Fruit fly (Drosophila melanogaster) Kc167 (cell line): ENCODE results near the gene bcn92.

Experiments
- Myc ChIP-seq: fragments of >200 bp; optimal IDR thresholded peaks from 2 replicates; lab custom pipeline; 2017; ENCODE audit warnings: missing external identifiers
- Sin3A ChIP-seq: fragments of >200 bp; optimal IDR thresholded peaks from 2 replicates; lab custom pipeline; 2018; ENCODE audit warnings: missing external identifiers
- h ChIP-seq: fragments of >200 bp; optimal IDR thresholded peaks from 3 replicates; lab custom pipeline; 2018; ENCODE audit warnings: missing external identifiers
- insv ChIP-seq: fragments of >200 bp; optimal IDR thresholded peaks from 3 replicates; lab custom pipeline; 2018; ENCODE audit warnings: missing external identifiers
- psq ChIP-seq: fragments of >200 bp; optimal IDR thresholded peaks from 2 replicates; lab custom pipeline; 2017; ENCODE audit warnings: missing external identifiers
- ttk ChIP-seq: sonication (Bioruptor generic); optimal IDR thresholded peaks from 2 replicates; lab custom pipeline; 2017; ENCODE audit warnings: missing external identifiers

The bcn92 gene

DNA sequence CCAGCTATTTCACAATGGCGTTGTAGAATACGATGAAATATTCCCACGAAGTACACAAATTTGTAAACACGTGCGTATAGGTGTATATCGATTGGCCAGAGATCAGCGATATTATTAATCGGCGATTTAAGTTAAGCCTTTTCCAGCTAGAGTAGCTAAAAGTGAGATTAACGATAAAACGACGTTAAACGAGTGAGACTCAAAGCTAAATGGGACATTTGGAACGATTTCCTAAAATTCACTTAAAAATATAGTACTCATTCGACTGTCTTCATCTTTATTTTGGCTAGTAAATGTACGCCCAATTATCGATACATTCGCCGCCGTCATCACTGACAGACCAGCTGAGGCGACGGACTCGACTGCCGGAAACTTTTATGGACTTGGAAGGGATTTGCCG is 35.1 kb upstream of the bcn92 start, which contains the start of the genes Nmd3 and CG17776:
Nmd3 (minus strand) TSS at position 106 of the 400 bp plus-strand sequence.
CG17776 (plus strand) TSS at position 163 of the 400 bp plus-strand sequence.
- TF ChIP-seq Sin3A (lab: Kevin White, UChicago) (no peak), h (lab: Kevin White, UChicago) (no peak), Myc (lab: Kevin White, UChicago) (no peak), psq (no peak), insv (lab: Kevin White, UChicago) (no peak), ttk (no peak)

DNA sequence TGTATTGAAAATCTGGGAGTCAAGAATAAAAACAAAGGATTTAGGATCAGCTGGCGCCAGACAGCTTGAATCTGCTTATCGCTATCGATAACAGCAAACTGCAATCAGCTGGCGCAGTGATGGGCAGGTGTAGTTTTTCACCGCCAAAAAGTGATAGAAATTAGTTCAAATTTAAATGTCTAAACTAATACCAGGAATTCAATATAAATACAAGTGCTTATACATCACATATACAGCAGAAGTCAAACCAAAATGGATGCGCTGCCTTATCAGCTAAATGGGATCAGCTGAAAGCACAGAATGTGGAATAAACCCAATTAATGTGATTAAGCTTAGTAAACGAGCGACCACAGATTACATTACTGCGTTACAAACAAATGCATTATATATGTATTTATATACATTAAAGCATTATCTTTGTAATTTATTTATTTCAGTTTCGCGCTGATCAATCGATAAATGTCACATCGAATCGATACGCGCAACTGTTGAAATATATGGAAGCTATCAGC is 31.4 kb upstream of the bcn92 start, which contains the start of gene pn:
pn (plus strand) TSS at position 462 of the 512 bp plus-strand sequence.
- no peak for TF ChIP-seq h (lab: Kevin White, UChicago)
- TF ChIP-seq Myc (lab: Kevin White, UChicago): no peak
- TF ChIP-seq psq: no peak
- no peak for TF ChIP-seq ttk
- TF ChIP-seq Sin3A (lab: Kevin White, UChicago): no peak
- no peak for TF ChIP-seq insv (lab: Kevin White, UChicago)

DNA sequence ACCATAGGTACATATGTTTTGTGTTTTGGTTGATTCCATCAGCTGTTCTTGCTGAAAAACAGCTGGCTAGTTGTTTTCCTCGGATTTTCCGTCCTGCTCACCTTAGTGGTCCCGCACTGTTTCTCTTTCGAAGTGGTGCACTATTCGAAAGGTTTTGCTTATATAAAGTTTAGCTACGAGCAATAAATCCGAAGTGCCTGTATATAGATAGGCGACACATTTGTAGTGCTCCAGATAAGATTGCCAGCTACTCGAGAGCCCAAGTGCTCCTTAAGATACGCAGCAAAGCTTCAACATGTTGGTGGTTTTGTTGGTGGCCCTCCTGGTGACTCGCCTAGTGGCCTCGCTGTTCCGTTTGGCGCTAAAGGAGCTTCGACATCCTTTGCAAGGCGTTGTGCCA is 29.4 kb upstream of the bcn92 start, which contains the start of gene Cyp4ae1:
Cyp4ae1 (plus strand) TSS at position 206 of the 400 bp plus-strand sequence.
- TF ChIP-seq Myc (lab: Kevin White, UChicago): no peak
- TF ChIP-seq Sin3A (lab: Kevin White, UChicago): no peak
- no peak for TF ChIP-seq h (lab: Kevin White, UChicago)
- no peak for TF ChIP-seq psq
- no peak for TF ChIP-seq ttk
- no peak for TF ChIP-seq insv (lab: Kevin White, UChicago)

- TF ChIP-seq ttk (no peak), insv (lab: Kevin White, UChicago) (no peak), Myc (lab: Kevin White, UChicago) (no peak), Sin3A (lab: Kevin White, UChicago) (no peak), h (lab: Kevin White, UChicago) (no peak), psq (no peak)
These were observed 26.6 kb upstream of the bcn92 start, which contains the start of gene Cyp4d2 for dm6 chrX:2175956-2176469. TSS of gene Cyp4d2 (plus strand) at chrX:2176006.

- TF ChIP-seq psq (no peak), Myc (lab: Kevin White, UChicago) (no peak), h (lab: Kevin White, UChicago) (no peak), insv (lab: Kevin White, UChicago) (no peak), ttk (no peak), Sin3A (lab: Kevin White, UChicago) (no peak)
These were observed 25.9 kb upstream of the bcn92 start, which contains the start of gene Cyp4d14 for dm6 chrX:2175265-2175795. TSS of gene Cyp4d14 (minus strand) at chrX:2175315.

dm6 chrX:2172420-2172827 is 23.0 kb upstream of the bcn92 start, which contains the start of gene ND-B14.5A:
TSS of gene ND-B14.5A (plus strand) at chrX:2172526.
- TF ChIP-seq psq (no peak), Sin3A (lab: Kevin White, UChicago) (no peak), ttk (no peak), insv (lab: Kevin White, UChicago) (no peak), h (lab: Kevin White, UChicago) (no peak), Myc (lab: Kevin White, UChicago) (no peak)

DNA sequence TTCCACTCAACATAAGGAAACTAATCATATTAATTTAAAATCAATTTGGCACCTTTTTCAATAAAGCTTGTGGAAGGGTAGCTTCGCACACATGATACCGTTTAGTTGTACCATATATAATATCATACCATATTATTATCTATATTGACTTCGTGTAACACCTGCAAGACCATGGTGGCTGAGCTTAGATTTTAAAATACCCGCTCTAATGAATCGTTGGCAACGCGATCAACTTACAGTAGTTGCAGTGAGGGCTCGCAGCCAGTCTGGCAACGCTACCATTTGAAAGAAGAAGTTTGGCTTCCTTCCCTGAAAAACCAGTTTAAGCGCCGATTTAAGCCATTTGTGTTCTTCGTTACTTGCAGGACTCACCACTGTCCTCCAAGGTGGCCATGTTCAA is 21.0 kb upstream of the bcn92 start:
- TF ChIP-seq ttk (no peak), insv (lab: Kevin White, UChicago) (no peak), psq (no peak), h (lab: Kevin White, UChicago) (no peak), Sin3A (lab: Kevin White, UChicago) (no peak), Myc (lab: Kevin White, UChicago) (no peak)

dm6 chrX:2168485-2169199 is 19.2 kb upstream of the bcn92 start:
- TF ChIP-seq ttk: no peak
- TF ChIP-seq insv (lab: Kevin White, UChicago): no peak
- TF ChIP-seq Myc (lab: Kevin White, UChicago): no peak
- no peak for TF ChIP-seq h (lab: Kevin White, UChicago)
- no peak for TF ChIP-seq Sin3A (lab: Kevin White, UChicago)

- TF ChIP-seq Myc (lab: Kevin White, UChicago): no peak
- no peak for TF ChIP-seq Sin3A (lab: Kevin White, UChicago)
- TF ChIP-seq ttk: no peak
- no peak for TF ChIP-seq psq
- TF ChIP-seq insv (lab: Kevin White, UChicago): no peak
- no peak for TF ChIP-seq h (lab: Kevin White, UChicago)
These were observed 16.7 kb upstream of the bcn92 start for dm6 chrX:2166129-2166528.

- no peak for TF ChIP-seq h (lab: Kevin White, UChicago)
These were observed 15.9 kb upstream of the bcn92 start for dm6 chrX:2165394-2165793.

DNA sequence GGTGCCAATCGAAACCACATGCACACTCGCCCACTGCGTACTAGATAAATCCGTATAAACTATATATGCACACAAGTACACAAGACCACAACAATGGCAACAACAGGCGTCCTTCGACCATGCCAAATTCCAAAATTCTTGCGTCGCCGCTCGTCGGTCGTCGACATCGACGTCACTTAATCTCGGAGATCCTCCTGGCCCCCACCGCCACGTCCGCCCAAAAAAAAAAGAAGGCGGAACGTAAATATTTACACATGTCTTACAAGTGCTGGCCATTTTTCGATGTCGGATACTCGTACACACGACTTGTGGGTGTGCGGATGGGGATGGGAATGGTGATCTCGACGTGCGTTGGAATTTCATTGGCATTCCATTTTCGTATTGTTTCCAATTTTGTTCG is 13.9 kb upstream of the bcn92 start:
- no peak for TF ChIP-seq h (lab: Kevin White, UChicago)
- no peak for TF ChIP-seq Myc (lab: Kevin White, UChicago)
- no peak for TF ChIP-seq ttk
